Fruit fly (Drosophila melanogaster) whole organism, embryonic: Measurements from ENCODE around the gene CG42366.

Source experiments
- Antp ChIP-seq: fragments of 200-800 bp; sonication (Bioruptor generic); optimal IDR thresholded peaks from 3 replicates; lab custom pipeline; 2016; ENCODE audit warnings: missing biosample characterization, missing genetic modification characterization
- B-H1 ChIP-seq: fragments of 200-800 bp; sonication (Bioruptor generic); IDR thresholded peaks from 3 replicates; pipeline ENCODE4 v1.3.6; 2022; ENCODE audit warnings: missing biosample characterization, missing genetic modification characterization
- Blimp-1 ChIP-seq: fragments of 200-800 bp; sonication (Bioruptor generic); optimal IDR thresholded peaks from 3 replicates; lab custom pipeline; 2018; ENCODE audit warnings: missing biosample characterization, missing genetic modification characterization, mild to moderate bottlenecking, moderate library complexity, missing genetic modification reagents
- Bteb2 ChIP-seq: fragments of 200-800 bp; sonication (Bioruptor generic); optimal IDR thresholded peaks from 2 replicates; lab custom pipeline; 2016; ENCODE audit warnings: missing biosample characterization, missing genetic modification characterization
- CG10462 ChIP-seq: fragments of 200-800 bp; sonication (Bioruptor generic); optimal IDR thresholded peaks from 2 replicates; lab custom pipeline; 2016; ENCODE audit warnings: missing biosample characterization, missing genetic modification characterization
- CG11723 ChIP-seq: fragments of 200-800 bp; sonication (Bioruptor generic); optimal IDR thresholded peaks from 2 replicates; lab custom pipeline; 2017; ENCODE audit warnings: missing biosample characterization, mild to moderate bottlenecking, missing genetic modification characterization
- CG13123 ChIP-seq: fragments of 200-800 bp; sonication (Bioruptor generic); optimal IDR thresholded peaks from 2 replicates; lab custom pipeline; 2016; ENCODE audit warnings: missing biosample characterization, missing genetic modification characterization
- CG13296 ChIP-seq: fragments of 200-800 bp; sonication (Bioruptor generic); optimal IDR thresholded peaks from 3 replicates; lab custom pipeline; 2018; ENCODE audit warnings: missing biosample characterization, mild to moderate bottlenecking, missing genetic modification characterization
- CG13775 ChIP-seq: fragments of 200-800 bp; sonication (Bioruptor generic); optimal IDR thresholded peaks from 3 replicates; lab custom pipeline; 2017; ENCODE audit warnings: missing biosample characterization, mild to moderate bottlenecking, missing genetic modification characterization
- CG17612 ChIP-seq: fragments of 200-800 bp; sonication (Bioruptor generic); IDR thresholded peaks from 2 replicates; pipeline ENCODE4 v1.3.6; 2022; ENCODE audit warnings: missing biosample characterization, missing genetic modification characterization
- CG2129 ChIP-seq: fragments of 200-800 bp; sonication (Bioruptor generic); IDR thresholded peaks from 2 replicates; pipeline ENCODE4 v1.3.6; 2022; ENCODE audit warnings: missing biosample characterization, missing genetic modification characterization; ENCODE audit not compliant: partially characterized antibody
- CG2712 ChIP-seq: fragments of 200-800 bp; optimal IDR thresholded peaks from 3 replicates; lab custom pipeline; 2019; ENCODE audit warnings: missing biosample characterization, mild to moderate bottlenecking, missing genetic modification characterization, moderate library complexity
- CG2889 ChIP-seq: fragments of 200-800 bp; sonication (Bioruptor generic); IDR thresholded peaks from 3 replicates; pipeline ENCODE4 v1.3.6; 2022; ENCODE audit warnings: missing biosample characterization, missing genetic modification characterization
- CG30020 ChIP-seq: fragments of 200-800 bp; optimal IDR thresholded peaks from 2 replicates; lab custom pipeline; 2019; ENCODE audit warnings: missing biosample characterization, mild to moderate bottlenecking, missing genetic modification characterization, moderate library complexity
- CG31224 ChIP-seq: fragments of 200-800 bp; sonication (Bioruptor generic); IDR thresholded peaks from 2 replicates; pipeline ENCODE4 v1.3.6; 2022; ENCODE audit warnings: missing biosample characterization, missing genetic modification characterization
- CG6272 ChIP-seq: fragments of 200-800 bp; sonication (Bioruptor generic); IDR thresholded peaks from 2 replicates; pipeline ENCODE4 v1.3.6; 2022; ENCODE audit warnings: missing biosample characterization, missing genetic modification characterization
- CG7271 ChIP-seq: fragments of 200-800 bp; sonication (Bioruptor generic); optimal IDR thresholded peaks from 2 replicates; lab custom pipeline; 2018; ENCODE audit warnings: missing biosample characterization, mild to moderate bottlenecking, missing genetic modification characterization, moderate library complexity
- CG7556 ChIP-seq: fragments of 200-800 bp; sonication (Bioruptor generic); optimal IDR thresholded peaks from 2 replicates; lab custom pipeline; 2017; ENCODE audit warnings: missing biosample characterization, mild to moderate bottlenecking, missing genetic modification characterization
- CG8359 ChIP-seq: fragments of 200-800 bp; sonication (Bioruptor generic); optimal IDR thresholded peaks from 2 replicates; lab custom pipeline; 2017; ENCODE audit warnings: missing biosample characterization, mild to moderate bottlenecking, missing genetic modification characterization, borderline replicate concordance
- CG8765 ChIP-seq: fragments of 200-800 bp; sonication (Bioruptor generic); IDR thresholded peaks from 2 replicates; pipeline ENCODE4 v1.3.6; 2022; ENCODE audit warnings: missing biosample characterization, missing genetic modification characterization
- CG9817 ChIP-seq: fragments of 200-800 bp; sonication (Bioruptor generic); optimal IDR thresholded peaks from 2 replicates; lab custom pipeline; 2018; ENCODE audit warnings: missing biosample characterization, mild to moderate bottlenecking, missing genetic modification characterization, moderate library complexity
- D19A ChIP-seq: fragments of 200-800 bp; optimal IDR thresholded peaks from 3 replicates; lab custom pipeline; 2019; ENCODE audit warnings: missing biosample characterization, mild to moderate bottlenecking, missing genetic modification characterization, moderate library complexity
- Dek ChIP-seq: fragments of 200-800 bp; sonication (Bioruptor generic); optimal IDR thresholded peaks from 3 replicates; lab custom pipeline; 2019; ENCODE audit warnings: missing biosample characterization, mild to moderate bottlenecking, missing genetic modification characterization, moderate library complexity
- GATAe ChIP-seq: fragments of 200-800 bp; sonication (Bioruptor generic); conservative IDR thresholded peaks from 2 replicates; pipeline ENCODE4 v1.3.6; 2022; ENCODE audit warnings: missing biosample characterization, missing genetic modification characterization
- HLH4C ChIP-seq: fragments of 200-800 bp; sonication (Bioruptor generic); IDR thresholded peaks from 3 replicates; pipeline ENCODE4 v1.3.6; 2022; ENCODE audit warnings: missing biosample characterization, missing genetic modification characterization; ENCODE audit not compliant: partially characterized antibody
- HmgD ChIP-seq: fragments of 200-800 bp; sonication (Bioruptor generic); optimal IDR thresholded peaks from 3 replicates; lab custom pipeline; 2016; ENCODE audit warnings: missing biosample characterization, missing genetic modification characterization
- Hr39 ChIP-seq: fragments of >200 bp; optimal IDR thresholded peaks from 2 replicates; lab custom pipeline; 2017
- Hr78 ChIP-seq, 2 experiments: fragments of 200-800 bp in 1 of 2; fragments of >200 bp in 1 of 2; sonication (Bioruptor generic) in 1 of 2; optimal IDR thresholded peaks; 2 replicates each; lab custom pipeline; 2017 to 2019; ENCODE audit warnings: missing biosample characterization in 2 of 2, missing genetic modification characterization in 2 of 2, mild to moderate bottlenecking in 1 of 2, moderate library complexity in 1 of 2
- Lpt ChIP-seq: fragments of >200 bp; optimal IDR thresholded peaks from 2 replicates; lab custom pipeline; 2018; ENCODE audit warnings: missing biosample characterization, missing genetic modification characterization
- MTF-1 ChIP-seq: fragments of 200-800 bp; sonication (Bioruptor generic); optimal IDR thresholded peaks from 2 replicates; lab custom pipeline; 2018; ENCODE audit warnings: missing biosample characterization, mild to moderate bottlenecking, missing genetic modification characterization, borderline replicate concordance
- Mes4 ChIP-seq: fragments of 200-800 bp; sonication (Bioruptor generic); optimal IDR thresholded peaks from 2 replicates; lab custom pipeline; 2016; ENCODE audit warnings: missing biosample characterization, missing genetic modification characterization
- Ptx1 ChIP-seq: fragments of 200-800 bp; sonication (Bioruptor generic); IDR thresholded peaks from 2 replicates; pipeline ENCODE4 v1.3.6; 2022; ENCODE audit warnings: missing biosample characterization, missing genetic modification characterization
- Scr ChIP-seq: fragments of 200-800 bp; sonication (Bioruptor generic); IDR thresholded peaks from 2 replicates; pipeline ENCODE4 v1.3.6; 2022; ENCODE audit warnings: missing biosample characterization, missing genetic modification characterization; ENCODE audit not compliant: partially characterized antibody
- Xbp1 ChIP-seq: fragments of 200-800 bp; sonication (Bioruptor generic); optimal IDR thresholded peaks from 3 replicates; lab custom pipeline; 2016; ENCODE audit warnings: missing biosample characterization, mild to moderate bottlenecking, missing genetic modification characterization
- Xrp1 ChIP-seq: fragments of 200-800 bp; sonication (Bioruptor generic); IDR thresholded peaks from 2 replicates; pipeline ENCODE4 v1.3.6; 2022; ENCODE audit warnings: missing biosample characterization, missing genetic modification characterization
- ci ChIP-seq: fragments of 200-800 bp; sonication (Bioruptor generic); IDR thresholded peaks from 3 replicates; pipeline ENCODE4 v1.3.6; 2022; ENCODE audit warnings: missing biosample characterization, missing genetic modification characterization
- danr ChIP-seq: fragments of 200-800 bp; sonication (Bioruptor generic); IDR thresholded peaks from 2 replicates; pipeline ENCODE4 v1.3.6; 2022; ENCODE audit warnings: missing biosample characterization, missing genetic modification characterization
- gfzf ChIP-seq: fragments of 200-800 bp; sonication (Bioruptor generic); optimal IDR thresholded peaks from 2 replicates; lab custom pipeline; 2016; ENCODE audit warnings: missing biosample characterization, mild to moderate bottlenecking, missing genetic modification characterization, moderate library complexity
- hb ChIP-seq: fragments of 200-800 bp; sonication (Bioruptor generic); IDR thresholded peaks from 3 replicates; pipeline ENCODE4 v1.3.6; 2022; ENCODE audit warnings: missing biosample characterization, missing genetic modification characterization; ENCODE audit not compliant: partially characterized antibody
- hbn ChIP-seq: fragments of 200-800 bp; sonication (Bioruptor generic); IDR thresholded peaks from 2 replicates; pipeline ENCODE4 v1.3.6; 2022; ENCODE audit warnings: missing biosample characterization, missing genetic modification characterization; ENCODE audit not compliant: partially characterized antibody
- nerfin-1 ChIP-seq: fragments of 200-800 bp; sonication (Bioruptor generic); optimal IDR thresholded peaks from 3 replicates; lab custom pipeline; 2019; ENCODE audit warnings: missing biosample characterization, mild to moderate bottlenecking, missing genetic modification characterization, moderate library complexity
- nom ChIP-seq: fragments of 200-800 bp; sonication (Bioruptor generic); optimal IDR thresholded peaks from 2 replicates; lab custom pipeline; 2017; ENCODE audit warnings: missing biosample characterization, missing genetic modification characterization, mild to moderate bottlenecking, moderate library complexity, missing genetic modification reagents
- pb ChIP-seq: fragments of 200-800 bp; sonication (Bioruptor generic); optimal IDR thresholded peaks from 3 replicates; lab custom pipeline; 2016; ENCODE audit warnings: missing biosample characterization, missing genetic modification characterization
- pita ChIP-seq: fragments of 200-800 bp; sonication (Bioruptor generic); optimal IDR thresholded peaks from 2 replicates; lab custom pipeline; 2017; ENCODE audit warnings: missing biosample characterization, mild to moderate bottlenecking, missing genetic modification characterization
- sqz ChIP-seq: fragments of 200-800 bp; sonication (Bioruptor generic); optimal IDR thresholded peaks from 3 replicates; lab custom pipeline; 2018; ENCODE audit warnings: missing biosample characterization, mild to moderate bottlenecking, missing genetic modification characterization
- tup ChIP-seq: fragments of 200-800 bp; sonication (Bioruptor generic); optimal IDR thresholded peaks from 2 replicates; lab custom pipeline; 2016; ENCODE audit warnings: missing biosample characterization, mild to moderate bottlenecking, missing genetic modification characterization, moderate library complexity
- wek ChIP-seq: fragments of 200-800 bp; sonication (Bioruptor generic); optimal IDR thresholded peaks from 3 replicates; lab custom pipeline; 2018; ENCODE audit warnings: missing biosample characterization, mild to moderate bottlenecking, missing genetic modification characterization, moderate library complexity

The CG42366 gene

dm6 chr2L:9918020-9918959 lies 6.7 kb upstream of the CG42366 start, which contains the start of the genes CG5885 and CG4598 (continued):
- TF ChIP-seq CG17612 (GFP tag; lab: Robert Waterston, UW) (no peak), Blimp-1 (GFP tag; lab: Kevin White, UChicago) (peak; percentile 46), Bteb2 (GFP tag; lab: Kevin White, UChicago) (peak; percentile 15), wek (no peak), Hr78 (GFP tag; optimal IDR thresholded peaks at IDR 0.05; lab: Kevin White, UChicago) (peak in 1 of 2 experiments; percentile 37), CG13123 (peak; percentile 26), CG30020 (tag; lab: Kevin White, UChicago) (peak; percentile 54), pita (GFP tag; lab: Kevin White, UChicago) (no peak), HmgD (GFP tag; lab: Kevin White, UChicago) (no peak), hb (peak; percentile 69), danr (GFP tag; lab: Robert Waterston, UW) (no peak), CG7556 (GFP tag; lab: Kevin White, UChicago) (peak; percentile 71), CG8765 (GFP tag; lab: Robert Waterston, UW) (no peak; the same call in 1 of the 2 replicates), CG11723 (GFP tag; lab: Kevin White, UChicago) (peak; percentile 21), sqz (GFP tag; lab: Kevin White, UChicago) (no peak), ci (GFP tag; lab: Robert Waterston, UW) (peak; percentile 85), pb (GFP tag; lab: Kevin White, UChicago) (no peak), Mes4 (GFP tag; lab: Kevin White, UChicago) (no peak), Dek (tag; lab: Kevin White, UChicago) (peak; percentile 76), B-H1 (GFP tag; lab: Robert Waterston, UW) (no peak), HLH4C (GFP tag; lab: Robert Waterston, UW) (peak; percentile 82), CG2889 (0 out of 3 replicates have a peak, but pooled peaks have one; percentile 28), MTF-1 (GFP tag; lab: Kevin White, UChicago) (no peak), Scr (GFP tag; lab: Robert Waterston, UW) (peak; percentile 75), D19A (peak; percentile 99), Xbp1 (GFP tag; lab: Kevin White, UChicago) (peak; percentile 81), tup (GFP tag; lab: Kevin White, UChicago) (peak; percentile 40), CG9817 (peak; percentile 34), Antp (GFP tag; lab: Kevin White, UChicago) (peak; percentile 59), CG2129 (0 out of 2 replicates have a peak, but pooled peaks have one; percentile 37), hbn (GFP tag; lab: Robert Waterston, UW) (peak; percentile 68), Hr39 (lab: Kevin White, UChicago) (no peak), CG13296 (GFP tag; lab: Kevin White, UChicago) (peak; percentile 55), CG31224 (GFP tag; lab: Robert Waterston, UW) (no peak), gfzf (peak; percentile 50), Lpt (GFP tag; lab: Kevin White, UChicago) (no peak), nerfin-1 (tag; lab: Kevin White, UChicago) (peak; percentile 27), CG7271 (tag; lab: Kevin White, UChicago) (no peak), CG2712 (tag; lab: Kevin White, UChicago) (peak; percentile 61), GATAe (no peak), CG10462 (GFP tag; lab: Kevin White, UChicago) (peak; percentile 57), CG6272 (GFP tag; lab: Robert Waterston, UW) (no peak; the same call in 1 of the 2 replicates), CG8359 (GFP tag; lab: Kevin White, UChicago) (no peak), Xrp1 (GFP tag; lab: Robert Waterston, UW) (peak; percentile 58), nom (GFP tag; lab: Kevin White, UChicago) (peak; percentile 96), CG13775 (peak; percentile 72), Ptx1 (GFP tag; lab: Robert Waterston, UW) (peak; percentile 62)
